Fruit fly (Drosophila melanogaster) whole organism, prepupa: Measurements from ENCODE around the gene CG8119.
A peak's percentile ranks its signal among the peaks of the same experiment; 100 is the strongest.

Experiments used
- Blimp-1 ChIP-seq: fragments of 200-800 bp; sonication (Bioruptor generic); optimal IDR thresholded peaks from 3 replicates; lab custom pipeline; 2017; ENCODE audit warnings: missing biosample characterization, missing genetic modification characterization, mild to moderate bottlenecking, moderate library complexity, missing genetic modification reagents
- CG10669 ChIP-seq: fragments of 200-800 bp; sonication (Bioruptor generic); optimal IDR thresholded peaks from 3 replicates; lab custom pipeline; 2018; ENCODE audit warnings: missing biosample characterization, mild to moderate bottlenecking, missing genetic modification characterization, moderate library complexity
- CG11762 ChIP-seq: fragments of 200-800 bp; sonication (Bioruptor generic); optimal IDR thresholded peaks from 3 replicates; lab custom pipeline; 2016; ENCODE audit warnings: missing biosample characterization, missing genetic modification characterization; ENCODE audit not compliant: insufficient read depth
- CG11902 ChIP-seq: fragments of 200-800 bp; sonication (Bioruptor generic); optimal IDR thresholded peaks from 3 replicates; lab custom pipeline; 2016; ENCODE audit warnings: missing biosample characterization, missing genetic modification characterization
- CG15336 ChIP-seq: fragments of 200-800 bp; sonication (Bioruptor generic); IDR thresholded peaks from 2 replicates; pipeline ENCODE4 v1.3.6; 2022; ENCODE audit warnings: missing biosample characterization, missing genetic modification characterization
- CG1621 ChIP-seq: fragments of 200-800 bp; sonication (Bioruptor generic); optimal IDR thresholded peaks from 3 replicates; lab custom pipeline; 2018; ENCODE audit warnings: missing biosample characterization, mild to moderate bottlenecking, missing genetic modification characterization
- CG16779 ChIP-seq: fragments of 200-800 bp; sonication (Bioruptor generic); optimal IDR thresholded peaks from 3 replicates; lab custom pipeline; 2017; ENCODE audit warnings: missing biosample characterization, mild to moderate bottlenecking, missing genetic modification characterization
- CG32006 ChIP-seq: fragments of 200-800 bp; sonication (Bioruptor generic); optimal IDR thresholded peaks from 3 replicates; lab custom pipeline; 2017; ENCODE audit warnings: missing biosample characterization, mild to moderate bottlenecking, missing genetic modification characterization
- CG34406 ChIP-seq: fragments of 200-800 bp; sonication (Bioruptor generic); optimal IDR thresholded peaks from 3 replicates; lab custom pipeline; 2016; ENCODE audit warnings: missing biosample characterization, missing genetic modification characterization
- CG4318 ChIP-seq: fragments of 200-800 bp; sonication (Bioruptor generic); optimal IDR thresholded peaks from 3 replicates; lab custom pipeline; 2017; ENCODE audit warnings: missing biosample characterization, mild to moderate bottlenecking, missing genetic modification characterization
- CG6163 ChIP-seq: fragments of 200-800 bp; sonication (Bioruptor generic); IDR thresholded peaks from 3 replicates; pipeline ENCODE4 v1.3.6; 2022; ENCODE audit warnings: missing biosample characterization, missing genetic modification characterization
- CG6276 ChIP-seq: fragments of 200-800 bp; sonication (Bioruptor generic); optimal IDR thresholded peaks from 2 replicates; lab custom pipeline; 2017; ENCODE audit warnings: missing biosample characterization, mild to moderate bottlenecking, missing genetic modification characterization
- CG6792 ChIP-seq: fragments of 200-800 bp; sonication (Bioruptor generic); optimal IDR thresholded peaks from 3 replicates; lab custom pipeline; 2016; ENCODE audit warnings: missing biosample characterization, missing genetic modification characterization
- CG6808 ChIP-seq: fragments of 200-800 bp; sonication (Bioruptor generic); optimal IDR thresholded peaks from 3 replicates; lab custom pipeline; 2017; ENCODE audit warnings: missing biosample characterization, missing genetic modification characterization, mild to moderate bottlenecking, moderate library complexity, missing genetic modification reagents
- CG6854 ChIP-seq: fragments of 200-800 bp; sonication (Bioruptor generic); optimal IDR thresholded peaks from 2 replicates; lab custom pipeline; 2017; ENCODE audit warnings: missing biosample characterization, mild to moderate bottlenecking, missing genetic modification characterization
- CG7368 ChIP-seq: fragments of 200-800 bp; sonication (Bioruptor generic); optimal IDR thresholded peaks from 3 replicates; lab custom pipeline; 2016; ENCODE audit warnings: missing biosample characterization, missing genetic modification characterization
- CG8119 ChIP-seq: fragments of 200-800 bp; sonication (Bioruptor generic); IDR thresholded peaks from 3 replicates; pipeline ENCODE4 v1.3.6; 2022; ENCODE audit warnings: missing biosample characterization, missing genetic modification characterization
- CG8319 ChIP-seq: fragments of 200-800 bp; sonication (Bioruptor generic); optimal IDR thresholded peaks from 3 replicates; lab custom pipeline; 2016; ENCODE audit warnings: missing biosample characterization, missing genetic modification characterization
- CG8632 ChIP-seq: fragments of 200-800 bp; sonication (Bioruptor generic); optimal IDR thresholded peaks from 3 replicates; lab custom pipeline; 2016; ENCODE audit warnings: missing biosample characterization, missing genetic modification characterization
- CG9139 ChIP-seq: fragments of 200-800 bp; sonication (Bioruptor generic); optimal IDR thresholded peaks from 3 replicates; lab custom pipeline; 2017; ENCODE audit warnings: missing biosample characterization, mild to moderate bottlenecking, missing genetic modification characterization
- Eip78C ChIP-seq: fragments of 200-800 bp; sonication (Bioruptor generic); peaks from one replicate; lab custom pipeline; 2016; ENCODE audit warnings: missing biosample characterization, missing genetic modification characterization
- Ets21C ChIP-seq: fragments of 200-800 bp; sonication (Bioruptor generic); optimal IDR thresholded peaks from 3 replicates; lab custom pipeline; 2016; ENCODE audit warnings: missing biosample characterization, missing genetic modification characterization
- Ets96B ChIP-seq: fragments of 200-800 bp; optimal IDR thresholded peaks from 2 replicates; lab custom pipeline; 2019; ENCODE audit warnings: missing biosample characterization, mild to moderate bottlenecking, missing genetic modification characterization, moderate library complexity
- Hr39 ChIP-seq: fragments of 200-800 bp; sonication (Bioruptor generic); optimal IDR thresholded peaks from 2 replicates; lab custom pipeline; 2016; ENCODE audit warnings: missing biosample characterization, missing genetic modification characterization
- Hr4 ChIP-seq: fragments of 200-800 bp; sonication (Bioruptor generic); optimal IDR thresholded peaks from 3 replicates; lab custom pipeline; 2016; ENCODE audit warnings: missing biosample characterization, missing genetic modification characterization
- Lpt ChIP-seq: fragments of 200-800 bp; sonication (Bioruptor generic); optimal IDR thresholded peaks from 3 replicates; lab custom pipeline; 2016; ENCODE audit warnings: missing biosample characterization, missing genetic modification characterization
- Met ChIP-seq: fragments of 200-800 bp; sonication (Bioruptor generic); optimal IDR thresholded peaks from 3 replicates; lab custom pipeline; 2016; ENCODE audit warnings: missing biosample characterization, missing genetic modification characterization
- OdsH ChIP-seq: fragments of 200-800 bp; sonication (Bioruptor generic); optimal IDR thresholded peaks from 3 replicates; lab custom pipeline; 2016; ENCODE audit warnings: missing biosample characterization, missing genetic modification characterization
- Smox ChIP-seq: fragments of 200-800 bp; sonication (Bioruptor generic); optimal IDR thresholded peaks from 3 replicates; lab custom pipeline; 2016; ENCODE audit warnings: missing biosample characterization, missing genetic modification characterization
- Sox102F ChIP-seq: fragments of 200-800 bp; sonication (Bioruptor generic); optimal IDR thresholded peaks from 2 replicates; lab custom pipeline; 2016; ENCODE audit warnings: missing biosample characterization, mild to moderate bottlenecking, missing genetic modification characterization
- Sox14 ChIP-seq: fragments of 200-800 bp; sonication (Bioruptor generic); optimal IDR thresholded peaks from 3 replicates; lab custom pipeline; 2016; ENCODE audit warnings: missing biosample characterization, missing genetic modification characterization
- Sox15 ChIP-seq: fragments of 200-800 bp; sonication (Bioruptor generic); optimal IDR thresholded peaks from 3 replicates; lab custom pipeline; 2016; ENCODE audit warnings: missing biosample characterization, missing genetic modification characterization
- achi ChIP-seq: fragments of 200-800 bp; sonication (Bioruptor generic); optimal IDR thresholded peaks from 3 replicates; lab custom pipeline; 2016; ENCODE audit warnings: missing biosample characterization, missing genetic modification characterization
- acj6 ChIP-seq: fragments of 200-800 bp; sonication (Bioruptor generic); optimal IDR thresholded peaks from 3 replicates; lab custom pipeline; 2016; ENCODE audit warnings: missing biosample characterization, missing genetic modification characterization
- cyc ChIP-seq: fragments of 200-800 bp; sonication (Bioruptor generic); optimal IDR thresholded peaks from 3 replicates; lab custom pipeline; 2016; ENCODE audit warnings: missing biosample characterization, missing genetic modification characterization
- dac ChIP-seq: fragments of 200-800 bp; sonication (Bioruptor generic); optimal IDR thresholded peaks from 2 replicates; lab custom pipeline; 2017; ENCODE audit warnings: missing biosample characterization, mild to moderate bottlenecking, missing genetic modification characterization
- dsx ChIP-seq: fragments of 200-800 bp; optimal IDR thresholded peaks from 3 replicates; lab custom pipeline; 2019; ENCODE audit warnings: missing biosample characterization, mild to moderate bottlenecking, missing genetic modification characterization, moderate library complexity; ENCODE audit not compliant: poor library complexity, severe bottlenecking
- eg ChIP-seq: fragments of 200-800 bp; sonication (Bioruptor generic); IDR thresholded peaks from 3 replicates; pipeline ENCODE4 v1.3.6; 2022; ENCODE audit warnings: missing biosample characterization, missing genetic modification characterization
- esn ChIP-seq: fragments of 200-800 bp; sonication (Bioruptor generic); optimal IDR thresholded peaks from 2 replicates; lab custom pipeline; 2016; ENCODE audit warnings: missing biosample characterization, mild to moderate bottlenecking, missing genetic modification characterization, moderate library complexity
- fd59A ChIP-seq: fragments of 200-800 bp; sonication (Bioruptor generic); optimal IDR thresholded peaks from 2 replicates; lab custom pipeline; 2017; ENCODE audit warnings: missing biosample characterization, mild to moderate bottlenecking, missing genetic modification characterization, missing genetic modification reagents
- fkh ChIP-seq: fragments of 200-800 bp; sonication (Bioruptor generic); optimal IDR thresholded peaks from 3 replicates; lab custom pipeline; 2017; ENCODE audit warnings: missing biosample characterization, mild to moderate bottlenecking, missing genetic modification characterization, moderate library complexity
- net ChIP-seq: fragments of 200-800 bp; sonication (Bioruptor generic); optimal IDR thresholded peaks from 3 replicates; lab custom pipeline; 2016; ENCODE audit warnings: missing biosample characterization, missing genetic modification characterization
- pdm3 ChIP-seq: fragments of 200-800 bp; sonication (Bioruptor generic); optimal IDR thresholded peaks from 3 replicates; lab custom pipeline; 2016; ENCODE audit warnings: missing biosample characterization, missing genetic modification characterization
- spab ChIP-seq: fragments of 200-800 bp; sonication (Bioruptor generic); optimal IDR thresholded peaks from 2 replicates; lab custom pipeline; 2017; ENCODE audit warnings: missing biosample characterization, mild to moderate bottlenecking, missing genetic modification characterization, missing genetic modification reagents
- svp ChIP-seq: fragments of 200-800 bp; sonication (Bioruptor generic); peaks from one replicate; lab custom pipeline; 2016; ENCODE audit warnings: missing biosample characterization, missing genetic modification characterization
- topi ChIP-seq: fragments of 200-800 bp; sonication (Bioruptor generic); optimal IDR thresholded peaks from 3 replicates; lab custom pipeline; 2016; ENCODE audit warnings: missing biosample characterization, missing genetic modification characterization
- vri ChIP-seq: fragments of 200-800 bp; sonication (Bioruptor generic); optimal IDR thresholded peaks from 3 replicates; lab custom pipeline; 2016; ENCODE audit warnings: missing biosample characterization, mild to moderate bottlenecking, missing genetic modification characterization

CG8119 gene

dm6 chrX:15632669-15633068 lies 29.7 kb upstream of the CG8119 start (continued):
- TF ChIP-seq dac (GFP tag; lab: Kevin White, UChicago) (no peak), pdm3 (GFP tag; lab: Kevin White, UChicago) (peak; percentile 11), CG15336 (GFP tag; lab: Robert Waterston, UW) (no peak), CG7368 (GFP tag; lab: Kevin White, UChicago) (no peak), CG6854 (no peak), Ets96B (tag; lab: Kevin White, UChicago) (no peak), CG11902 (GFP tag; lab: Kevin White, UChicago) (no peak), Met (GFP tag; lab: Kevin White, UChicago) (no peak), Hr4 (GFP tag; lab: Kevin White, UChicago) (no peak), CG11762 (GFP tag; lab: Kevin White, UChicago) (no peak), Sox102F (GFP tag; lab: Kevin White, UChicago) (no peak), CG34406 (no peak), CG4318 (no peak)
- TF ChIP-seq, all 60 proteins: peak for 6

dm6 chrX:15633313-15633727 lies 29.1 kb upstream of the CG8119 start, which contains the start of gene sog:
TSS of gene sog (minus strand) at chrX:15633434.
- TF ChIP-seq Lpt (GFP tag; lab: Kevin White, UChicago) (peak; percentile 19), CG15336 (GFP tag; lab: Robert Waterston, UW) (peak; percentile 17; the same call in 1 of the 2 replicates), Hr4 (GFP tag; lab: Kevin White, UChicago) (no peak), eg (peak; percentile 60; the same call in 2 of the 3 replicates), CG8119 (0 out of 3 replicates have a peak, but pooled peaks have one; percentile 25)

- TF ChIP-seq fd59A (GFP tag; lab: Kevin White, UChicago) (peak; percentile 17), achi (GFP tag; lab: Kevin White, UChicago) (peak; percentile 50), Sox14 (GFP tag; lab: Kevin White, UChicago) (peak; percentile 57), OdsH (peak; percentile 44), CG6163 (GFP tag; lab: Robert Waterston, UW) (peak; percentile 81), Hr4 (GFP tag; lab: Kevin White, UChicago) (peak; percentile 64), CG6808 (GFP tag; lab: Kevin White, UChicago) (peak; percentile 42), Sox102F (GFP tag; lab: Kevin White, UChicago) (no peak), cyc (no peak), CG32006 (GFP tag; lab: Kevin White, UChicago) (peak; percentile 78), CG6792 (GFP tag; lab: Kevin White, UChicago) (peak; percentile 8), vri (GFP tag; lab: Kevin White, UChicago) (no peak), Smox (GFP tag; lab: Kevin White, UChicago) (no peak), svp (GFP tag; lab: Kevin White, UChicago) (no peak), fkh (GFP tag; lab: Kevin White, UChicago) (no peak), acj6 (peak; percentile 29), Sox15 (GFP tag; lab: Kevin White, UChicago) (no peak), esn (GFP tag; lab: Kevin White, UChicago) (no peak), Hr39 (GFP tag; lab: Kevin White, UChicago) (no peak), Ets21C (GFP tag; lab: Kevin White, UChicago) (no peak), CG15336 (GFP tag; lab: Robert Waterston, UW) (peak; percentile 61), CG6276 (peak; percentile 33), CG8632 (GFP tag; lab: Kevin White, UChicago) (no peak), Blimp-1 (GFP tag; lab: Kevin White, UChicago) (no peak), spab (GFP tag; lab: Kevin White, UChicago) (peak; percentile 27), CG1621 (peak; percentile 4), Eip78C (GFP tag; lab: Kevin White, UChicago) (peak; percentile 82), topi (GFP tag; lab: Kevin White, UChicago) (no peak), CG16779 (tag; lab: Kevin White, UChicago) (no peak), CG8119 (peak; percentile 66; the same call in 2 of the 3 replicates), CG9139 (GFP tag; lab: Kevin White, UChicago) (no peak), CG7368 (GFP tag; lab: Kevin White, UChicago) (no peak), dsx (GFP tag; lab: Kevin White, UChicago) (no peak), pdm3 (GFP tag; lab: Kevin White, UChicago) (peak; percentile 59), CG8319 (GFP tag; lab: Kevin White, UChicago) (no peak), net (GFP tag; lab: Kevin White, UChicago) (no peak), CG34406 (no peak), CG10669 (peak; percentile 5)
These were observed 23.4 kb upstream of the CG8119 start for dm6 chrX:15639017-15639416.
